Worm (Caenorhabditis elegans) whole organism, early embryonic: ENCODE results near the gene F12A10.8.

Source experiments
- B0310.2 ChIP-seq: sonication (generic microtip); optimal IDR thresholded peaks from 2 replicates; lab custom pipeline; 2016; ENCODE audit warnings: mild to moderate bottlenecking, missing genetic modification characterization, missing compliant biosample characterization
- F13C5.2 ChIP-seq: sonication (generic microtip); optimal IDR thresholded peaks from 2 replicates; lab custom pipeline; 2017; ENCODE audit warnings: mild to moderate bottlenecking, missing genetic modification characterization, inconsistent platforms, missing compliant biosample characterization
- aly-1 ChIP-seq: sonication (generic microtip); optimal IDR thresholded peaks from 2 replicates; lab custom pipeline; 2016; ENCODE audit warnings: missing genetic modification characterization, missing compliant biosample characterization
- ama-1 ChIP-seq: fragments of 150-350 bp; optimal IDR thresholded peaks from 2 replicates; lab custom pipeline; 2014
- ceh-13 ChIP-seq: fragments of 200-800 bp; sonication (Bioruptor generic); optimal IDR thresholded peaks from 2 replicates; lab custom pipeline; 2018; ENCODE audit warnings: mild to moderate bottlenecking, missing genetic modification characterization, missing compliant biosample characterization
- flt-1 ChIP-seq: fragments of 200-800 bp; sonication (Bioruptor generic); IDR thresholded peaks from 2 replicates; pipeline ENCODE4 v1.3.6; 2022; ENCODE audit warnings: missing genetic modification characterization, missing compliant biosample characterization
- hmbx-1 ChIP-seq: sonication (generic microtip); optimal IDR thresholded peaks from 2 replicates; lab custom pipeline; 2016; ENCODE audit warnings: mild to moderate bottlenecking, missing genetic modification characterization, missing compliant biosample characterization
- hnd-1 ChIP-seq: sonication (generic microtip); optimal IDR thresholded peaks from 2 replicates; lab custom pipeline; 2016; ENCODE audit warnings: missing genetic modification characterization, missing compliant biosample characterization
- pes-1 ChIP-seq: fragments of 200-800 bp; sonication (Bioruptor generic); IDR thresholded peaks from 2 replicates; pipeline ENCODE4 v1.3.6; 2022; ENCODE audit warnings: missing genetic modification reagents, missing genetic modification characterization, missing compliant biosample characterization
- scrt-1 ChIP-seq: fragments of 200-800 bp; sonication (Bioruptor generic); IDR thresholded peaks from 2 replicates; pipeline ENCODE4 v1.3.6; 2022; ENCODE audit warnings: missing genetic modification characterization, missing compliant biosample characterization
- tbx-37 ChIP-seq: fragments of 200-800 bp; sonication (Bioruptor generic); conservative IDR thresholded peaks from 2 replicates; pipeline ENCODE4 v1.3.6; 2022; ENCODE audit warnings: missing genetic modification reagents, missing genetic modification characterization, missing compliant biosample characterization

ce11 chrII:5511417-5512353 lies 10.8 kb upstream of the F12A10.8 start:
- TF ChIP-seq tbx-37 (GFP tag; lab: Robert Waterston, UW) (no peak), ama-1 (lab: Kevin White, UChicago) (no peak), pes-1 (no peak), B0310.2 (tag; lab: Kevin White, UChicago) (no peak), ceh-13 (GFP tag; lab: Kevin White, UChicago) (no peak), F13C5.2 (tag; lab: Kevin White, UChicago) (no peak), hmbx-1 (no peak), aly-1 (no peak), flt-1 (GFP tag; lab: Robert Waterston, UW) (no peak), hnd-1 (tag; lab: Kevin White, UChicago) (no peak), scrt-1 (GFP tag; lab: Robert Waterston, UW) (no peak)
